Worm (Caenorhabditis elegans) whole organism, L2 larva: ENCODE data around the gene F48G7.5.
A peak's percentile ranks its signal among the peaks of the same experiment; 100 is the strongest.

ENCODE experiments used
- C34F6.9 ChIP-seq: fragments of 150-350 bp; optimal IDR thresholded peaks from 2 replicates; lab custom pipeline; 2014; ENCODE audit warnings: missing biosample characterization, missing genetic modification characterization
- F13H6.1 ChIP-seq: sonication (generic microtip); optimal IDR thresholded peaks from 2 replicates; lab custom pipeline; 2016; ENCODE audit warnings: missing genetic modification characterization, missing compliant biosample characterization
- R02D3.7 ChIP-seq: fragments of 150-350 bp; optimal IDR thresholded peaks from 2 replicates; lab custom pipeline; 2014; ENCODE audit warnings: missing biosample characterization, missing genetic modification characterization
- ZK546.5 ChIP-seq: sonication (generic microtip); optimal IDR thresholded peaks from 2 replicates; lab custom pipeline; 2017; ENCODE audit warnings: missing biosample characterization, missing genetic modification characterization
- alr-1 ChIP-seq: fragments of 150-350 bp; optimal IDR thresholded peaks from 2 replicates; lab custom pipeline; 2014; ENCODE audit warnings: missing biosample characterization, missing genetic modification characterization
- aly-2 ChIP-seq: fragments of 150-350 bp; optimal IDR thresholded peaks from 2 replicates; lab custom pipeline; 2014; ENCODE audit warnings: missing biosample characterization, missing genetic modification characterization
- blmp-1 ChIP-seq: sonication (generic microtip); optimal IDR thresholded peaks from 2 replicates; lab custom pipeline; 2017; ENCODE audit warnings: missing genetic modification characterization, mild to moderate bottlenecking, missing compliant biosample characterization, antibody characterized with exemption, moderate library complexity; ENCODE audit not compliant: insufficient read depth
- crh-2 ChIP-seq: sonication (generic microtip); optimal IDR thresholded peaks from 2 replicates; lab custom pipeline; 2017; ENCODE audit warnings: missing biosample characterization, missing genetic modification characterization
- egl-27 ChIP-seq: sonication (generic microtip); optimal IDR thresholded peaks from 3 replicates; lab custom pipeline; 2017; ENCODE audit warnings: missing biosample characterization, missing genetic modification reagents, missing genetic modification characterization
- elt-1 ChIP-seq: fragments of 150-350 bp; optimal IDR thresholded peaks from 2 replicates; lab custom pipeline; 2014; ENCODE audit warnings: missing biosample characterization, missing genetic modification characterization
- elt-3 ChIP-seq: sonication (generic microtip); optimal IDR thresholded peaks from 2 replicates; lab custom pipeline; 2017; ENCODE audit warnings: missing biosample characterization, missing genetic modification characterization
- fos-1 ChIP-seq: fragments of 150-350 bp; optimal IDR thresholded peaks from 2 replicates; lab custom pipeline; 2014; ENCODE audit warnings: missing biosample characterization, missing genetic modification characterization
- gmeb-1 ChIP-seq: fragments of 150-350 bp; optimal IDR thresholded peaks from 2 replicates; lab custom pipeline; 2014; ENCODE audit warnings: missing biosample characterization, missing genetic modification characterization
- lin-13 ChIP-seq: fragments of 150-350 bp; optimal IDR thresholded peaks from 2 replicates; lab custom pipeline; 2014; ENCODE audit warnings: missing biosample characterization, missing genetic modification reagents, missing genetic modification characterization
- lin-39 ChIP-seq: fragments of 150-350 bp; optimal IDR thresholded peaks from 2 replicates; lab custom pipeline; 2014; ENCODE audit warnings: missing biosample characterization, missing genetic modification reagents, missing genetic modification characterization
- lsy-2 ChIP-seq, 2 experiments: fragments of 150-350 bp in 1 of 2; sonication (generic microtip) in 1 of 2; optimal IDR thresholded peaks; 2 replicates each; lab custom pipeline; 2014 to 2017; ENCODE audit warnings: missing biosample characterization in 2 of 2, missing genetic modification characterization in 2 of 2
- mab-5 ChIP-seq: fragments of 150-350 bp; optimal IDR thresholded peaks from 2 replicates; lab custom pipeline; 2014; ENCODE audit warnings: missing biosample characterization, missing genetic modification characterization
- nhr-10 ChIP-seq: sonication (generic microtip); optimal IDR thresholded peaks from 2 replicates; lab custom pipeline; 2017; ENCODE audit warnings: missing biosample characterization, missing genetic modification characterization
- nhr-12 ChIP-seq: fragments of 150-350 bp; optimal IDR thresholded peaks from 2 replicates; lab custom pipeline; 2014; ENCODE audit warnings: missing biosample characterization, missing genetic modification characterization
- nhr-129 ChIP-seq: fragments of 150-350 bp; optimal IDR thresholded peaks from 2 replicates; lab custom pipeline; 2014; ENCODE audit warnings: missing biosample characterization, missing genetic modification characterization
- nhr-21 ChIP-seq: fragments of 150-350 bp; optimal IDR thresholded peaks from 2 replicates; lab custom pipeline; 2014; ENCODE audit warnings: missing biosample characterization, missing genetic modification characterization
- nhr-23 ChIP-seq: fragments of 150-350 bp; optimal IDR thresholded peaks from 2 replicates; lab custom pipeline; 2014; ENCODE audit warnings: missing biosample characterization, missing genetic modification reagents, missing genetic modification characterization
- nhr-25 ChIP-seq: fragments of 150-350 bp; sonication (generic microtip); optimal IDR thresholded peaks from 3 replicates; lab custom pipeline; 2014; ENCODE audit warnings: missing biosample characterization, missing genetic modification characterization
- nhr-6 ChIP-seq: fragments of 150-350 bp; optimal IDR thresholded peaks from 2 replicates; lab custom pipeline; 2014; ENCODE audit warnings: missing biosample characterization, missing genetic modification characterization
- peb-1 ChIP-seq: fragments of 150-350 bp; optimal IDR thresholded peaks from 2 replicates; lab custom pipeline; 2014; ENCODE audit warnings: missing biosample characterization, missing genetic modification characterization
- skn-1 ChIP-seq: sonication (generic microtip); optimal IDR thresholded peaks from 2 replicates; lab custom pipeline; 2017; ENCODE audit warnings: missing biosample characterization, missing genetic modification characterization
- sma-3 ChIP-seq: sonication (generic microtip); optimal IDR thresholded peaks from 2 replicates; lab custom pipeline; 2016; ENCODE audit warnings: missing genetic modification reagents, missing genetic modification characterization, missing compliant biosample characterization
- sma-9 ChIP-seq, 2 experiments: fragments of 150-350 bp in 1 of 2; sonication (generic microtip) in 1 of 2; optimal IDR thresholded peaks; 2 replicates each; lab custom pipeline; 2014 to 2016; ENCODE audit warnings: missing genetic modification characterization in 2 of 2, mild to moderate bottlenecking in 1 of 2, missing biosample characterization in 1 of 2, missing compliant biosample characterization in 1 of 2, missing genetic modification reagents in 1 of 2, moderate library complexity in 1 of 2
- snpc-4 ChIP-seq: fragments of 150-350 bp; optimal IDR thresholded peaks from 2 replicates; lab custom pipeline; 2014; ENCODE audit warnings: missing biosample characterization, missing genetic modification characterization
- unc-39 ChIP-seq: fragments of 150-350 bp; optimal IDR thresholded peaks from 2 replicates; lab custom pipeline; 2014; ENCODE audit warnings: missing biosample characterization, missing genetic modification characterization
- zag-1 ChIP-seq: fragments of 150-350 bp; optimal IDR thresholded peaks from 2 replicates; lab custom pipeline; 2014; ENCODE audit warnings: missing biosample characterization, missing genetic modification characterization
- ztf-1 ChIP-seq: fragments of 200-800 bp; sonication (Bioruptor generic); conservative IDR thresholded peaks from 2 replicates; pipeline ENCODE4 v1.3.6; 2022; ENCODE audit warnings: missing genetic modification characterization, missing compliant biosample characterization
- ztf-11 ChIP-seq: sonication (generic microtip); optimal IDR thresholded peaks from 2 replicates; lab custom pipeline; 2017; ENCODE audit warnings: missing biosample characterization, missing genetic modification characterization
- ztf-4 ChIP-seq: fragments of 150-350 bp; optimal IDR thresholded peaks from 2 replicates; lab custom pipeline; 2014; ENCODE audit warnings: missing biosample characterization, missing genetic modification characterization

The F48G7.5 gene

DNA sequence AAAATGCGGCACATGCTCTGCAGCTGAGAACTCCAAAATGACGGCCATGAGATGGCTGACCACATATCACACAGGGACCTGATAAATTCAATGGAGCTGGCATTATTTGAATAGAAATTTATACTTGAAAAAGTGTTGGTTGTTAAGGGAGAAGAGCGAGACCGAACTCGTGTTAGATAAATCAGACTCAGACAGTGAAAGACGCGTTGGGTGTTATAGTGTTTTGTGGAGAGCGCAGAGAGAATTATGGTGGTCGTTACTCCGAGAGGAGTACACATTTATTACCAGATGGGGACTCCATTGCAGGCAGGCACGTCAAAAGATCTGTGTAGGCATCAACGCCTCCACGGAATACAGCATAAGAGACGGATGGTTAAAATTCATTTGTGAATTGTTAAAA lies 20.0 kb upstream of the F48G7.5 start, which contains the start of gene nhr-190:
Gene nhr-190 (minus strand): TSS at position 175 of the 400 bp plus-strand sequence.
- no peak for TF ChIP-seq peb-1 (tag; lab: Kevin White, UChicago)
- peak; percentile 32 for TF ChIP-seq C34F6.9 (tag; lab: Kevin White, UChicago)
- TF ChIP-seq nhr-129 (tag; lab: Kevin White, UChicago): peak; percentile 35
- peak; percentile 12 for TF ChIP-seq sma-9 (GFP tag; optimal IDR thresholded peaks at IDR 0.05; lab: Kevin White, UChicago)
- TF ChIP-seq sma-9 (tag; optimal IDR thresholded peaks at IDR 0.05; lab: Kevin White, UChicago): no peak
- no peak for TF ChIP-seq ztf-4
- no peak for TF ChIP-seq blmp-1
- TF ChIP-seq zag-1 (tag; lab: Kevin White, UChicago): no peak

DNA sequence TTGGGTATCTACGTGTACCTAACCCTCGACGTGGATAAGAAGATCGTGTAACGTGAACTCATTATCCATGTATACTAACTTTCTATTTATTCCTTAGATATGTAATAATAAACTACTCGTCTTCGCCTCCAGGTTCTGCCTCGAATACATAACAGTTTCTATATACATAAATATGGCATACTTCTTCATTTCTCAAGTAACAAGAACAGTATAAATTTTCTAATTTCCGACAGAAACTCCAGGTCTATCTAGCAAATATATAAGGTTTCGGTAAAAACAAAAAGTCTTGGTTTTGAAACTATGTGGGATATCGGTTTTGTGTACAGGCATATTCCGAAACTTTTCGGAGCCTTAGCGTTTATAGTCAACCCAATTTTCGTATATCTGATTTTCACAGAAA lies 15.6 kb upstream of the F48G7.5 start, which contains the start of gene srj-37:
Gene srj-37 (plus strand): TSS at position 301 of the 400 bp plus-strand sequence.
- TF ChIP-seq elt-3 (tag; lab: Kevin White, UChicago) (no peak), nhr-21 (tag; lab: Kevin White, UChicago) (no peak), F13H6.1 (tag; lab: Kevin White, UChicago) (no peak), sma-3 (GFP tag; lab: Kevin White, UChicago) (no peak), fos-1 (tag; lab: Kevin White, UChicago) (no peak), nhr-10 (tag; lab: Kevin White, UChicago) (no peak), lin-13 (GFP tag; lab: Kevin White, UChicago) (no peak), skn-1 (tag; lab: Kevin White, UChicago) (no peak), aly-2 (tag; lab: Kevin White, UChicago) (no peak), alr-1 (tag; lab: Kevin White, UChicago) (no peak), sma-9 (GFP tag; optimal IDR thresholded peaks at IDR 0.05; lab: Kevin White, UChicago) (no peak), sma-9 (tag; optimal IDR thresholded peaks at IDR 0.05; lab: Kevin White, UChicago) (no peak), gmeb-1 (no peak), ZK546.5 (tag; lab: Kevin White, UChicago) (no peak), nhr-25 (tag; lab: Kevin White, UChicago) (no peak), lin-39 (tag; lab: Kevin White, UChicago) (no peak)

- TF ChIP-seq sma-9 (GFP tag; optimal IDR thresholded peaks at IDR 0.05; lab: Kevin White, UChicago) (no peak), sma-9 (tag; optimal IDR thresholded peaks at IDR 0.05; lab: Kevin White, UChicago) (no peak), F13H6.1 (tag; lab: Kevin White, UChicago) (no peak), nhr-21 (tag; lab: Kevin White, UChicago) (no peak), mab-5 (tag; lab: Kevin White, UChicago) (no peak), nhr-25 (tag; lab: Kevin White, UChicago) (no peak), ztf-1 (GFP tag; lab: Robert Waterston, UW) (no peak), sma-3 (GFP tag; lab: Kevin White, UChicago) (no peak), nhr-23 (tag; lab: Kevin White, UChicago) (no peak), nhr-6 (tag; lab: Kevin White, UChicago) (no peak), lin-39 (tag; lab: Kevin White, UChicago) (no peak), egl-27 (tag; lab: Kevin White, UChicago) (no peak), ztf-4 (no peak), lsy-2 (tag; optimal IDR thresholded peaks at IDR 0.05; lab: Kevin White, UChicago) (no peak), lin-13 (GFP tag; lab: Kevin White, UChicago) (no peak), nhr-12 (tag; lab: Kevin White, UChicago) (no peak), crh-2 (tag; lab: Kevin White, UChicago) (no peak), nhr-10 (tag; lab: Kevin White, UChicago) (no peak), snpc-4 (tag; lab: Kevin White, UChicago) (no peak), elt-1 (tag; lab: Kevin White, UChicago) (no peak), unc-39 (tag; lab: Kevin White, UChicago) (no peak)
- TF ChIP-seq, all 48 proteins: peak for 0
These were observed 13.5 kb upstream of the F48G7.5 start, which contains the start of gene pals-31 for ce11 chrV:636281-636680. Gene pals-31 (plus strand): TSS chrV:636581.

ce11 chrV:635630-636029 lies 12.9 kb upstream of the F48G7.5 start:
- TF ChIP-seq ztf-11 (tag; lab: Kevin White, UChicago) (no peak), gmeb-1 (peak; percentile 31), R02D3.7 (tag; lab: Kevin White, UChicago) (no peak), crh-2 (tag; lab: Kevin White, UChicago) (peak; percentile 47), sma-3 (GFP tag; lab: Kevin White, UChicago) (no peak), snpc-4 (tag; lab: Kevin White, UChicago) (peak; percentile 74), lin-13 (GFP tag; lab: Kevin White, UChicago) (no peak), blmp-1 (no peak), C34F6.9 (tag; lab: Kevin White, UChicago) (peak; percentile 4), nhr-6 (tag; lab: Kevin White, UChicago) (no peak), fos-1 (tag; lab: Kevin White, UChicago) (peak; percentile 44), nhr-129 (tag; lab: Kevin White, UChicago) (peak; percentile 21), nhr-25 (tag; lab: Kevin White, UChicago) (peak; percentile 25), sma-9 (GFP tag; optimal IDR thresholded peaks at IDR 0.05; lab: Kevin White, UChicago) (peak; percentile 9), sma-9 (tag; optimal IDR thresholded peaks at IDR 0.05; lab: Kevin White, UChicago) (no peak)
- TF ChIP-seq, all 48 proteins: peak for 8
